Worm (Caenorhabditis elegans) whole organism, L2 larva: ENCODE data around the gene vha-11.

Experiments used
- aly-2 ChIP-seq: fragments of 150-350 bp; optimal IDR thresholded peaks from 2 replicates; lab custom pipeline; 2014; ENCODE audit warnings: missing biosample characterization, missing genetic modification characterization
- ceh-16 ChIP-seq: fragments of 150-350 bp; optimal IDR thresholded peaks from 2 replicates; lab custom pipeline; 2014; ENCODE audit warnings: missing biosample characterization, missing genetic modification characterization
- crh-2 ChIP-seq: sonication (generic microtip); optimal IDR thresholded peaks from 2 replicates; lab custom pipeline; 2017; ENCODE audit warnings: missing biosample characterization, missing genetic modification characterization
- fos-1 ChIP-seq: fragments of 150-350 bp; optimal IDR thresholded peaks from 2 replicates; lab custom pipeline; 2014; ENCODE audit warnings: missing biosample characterization, missing genetic modification characterization
- mab-5 ChIP-seq: fragments of 150-350 bp; optimal IDR thresholded peaks from 2 replicates; lab custom pipeline; 2014; ENCODE audit warnings: missing biosample characterization, missing genetic modification characterization
- nhr-12 ChIP-seq: fragments of 150-350 bp; optimal IDR thresholded peaks from 2 replicates; lab custom pipeline; 2014; ENCODE audit warnings: missing biosample characterization, missing genetic modification characterization
- nhr-237 ChIP-seq: fragments of 150-350 bp; optimal IDR thresholded peaks from 2 replicates; lab custom pipeline; 2014; ENCODE audit warnings: missing biosample characterization, missing genetic modification characterization
- unc-62 ChIP-seq: fragments of 150-350 bp; optimal IDR thresholded peaks from 2 replicates; lab custom pipeline; 2014; ENCODE audit warnings: missing biosample characterization, missing genetic modification reagents, missing genetic modification characterization

- no peak for TF ChIP-seq mab-5
- no peak for TF ChIP-seq ceh-16 (tag; lab: Kevin White, UChicago)
- no peak for TF ChIP-seq nhr-237 (tag; lab: Kevin White, UChicago)
- TF ChIP-seq fos-1 (tag; lab: Kevin White, UChicago) = no peak
- no peak for TF ChIP-seq nhr-12
- no peak for TF ChIP-seq crh-2
- no peak for TF ChIP-seq unc-62 (GFP tag; lab: Kevin White, UChicago)
- TF ChIP-seq aly-2 (tag; lab: Kevin White, UChicago) = no peak
Observed at ce11 chrIV:2263564-2263963, 50.8 kb downstream of the vha-11 start, which contains the start of gene famp-1.
